1 worm cellular context compared by ENCODE assay signal in genomic region chrV:9243171-9243996, ce11.
A peak's percentile ranks its signal among the peaks of the same experiment; 100 is the strongest.
TF ChIP-seq lines count a peak whose summit lies in the region.

Gene glo-4, minus strand, starts transcription at chrV:9243221.

TF ChIP-seq in whole organism, L1 larva, 84 proteins besides CTCF, POLR2A, EP300 and RAD21 (continued from another document):
- peak; percentile 83 to 84 (median 83) for TF ChIP-seq ceh-82 (tag; optimal IDR thresholded peaks at IDR 0.05; lab: Kevin White, UChicago)
- TF ChIP-seq pax-3 (tag; optimal IDR thresholded peaks at IDR 0.05; lab: Kevin White, UChicago), result no peak
TF ChIP-seq in whole organism, L1 larva: peak in this region for 53.
